Fruit fly (Drosophila melanogaster): ENCODE results near the gene mesh.

The mesh gene

DNA sequence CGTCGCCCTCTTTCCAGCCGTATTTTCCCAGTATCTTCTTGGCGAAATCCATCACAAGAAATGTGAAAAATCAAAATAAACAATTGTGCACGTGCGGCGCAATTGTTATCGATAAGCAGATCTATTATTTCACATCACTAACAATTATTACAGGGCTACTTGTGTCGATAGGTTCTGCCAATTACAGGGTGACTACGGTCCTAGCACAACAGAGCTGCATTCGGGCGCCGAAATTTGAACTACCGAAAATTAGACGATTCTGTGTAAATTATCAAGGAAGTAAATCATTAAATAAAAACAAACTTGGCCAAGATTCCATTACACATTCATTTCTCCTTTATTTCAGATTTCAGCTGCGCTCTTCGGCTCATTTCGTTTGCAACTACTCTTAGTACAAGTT, 20.3 kb upstream of the mesh start, which contains the start of gene CG15561 (continued):
- TF ChIP-seq Oli (tag; optimal IDR thresholded peaks at IDR 0.05) (no peak), D (optimal IDR thresholded peaks at IDR 0.05) (no peak), D (GFP tag; optimal IDR thresholded peaks at IDR 0.05) (no peak), br (optimal IDR thresholded peaks at IDR 0.05) (no peak), vvl (GFP tag; IDR thresholded peaks at IDR 0.05) (no peak), CG32532 (GFP tag; IDR thresholded peaks at IDR 0.05) (no peak), CG9797 (GFP tag; optimal IDR thresholded peaks at IDR 0.05) (peak; percentile 50), Rfx (GFP tag; IDR thresholded peaks at IDR 0.05) (no peak), tx (GFP tag; optimal IDR thresholded peaks at IDR 0.05) (peak; percentile 20), CG2712 (tag; optimal IDR thresholded peaks at IDR 0.05) (peak; percentile 58), gce (GFP tag; IDR thresholded peaks at IDR 0.05) (no peak), lov (optimal IDR thresholded peaks at IDR 0.05) (no peak), lov (GFP tag; IDR thresholded peaks at IDR 0.05) (no peak), CG1529 (GFP tag; optimal IDR thresholded peaks at IDR 0.05) (peak; percentile 34), repo (GFP tag; optimal IDR thresholded peaks at IDR 0.05) (no peak), run (tag; optimal IDR thresholded peaks at IDR 0.05) (no peak), Meics (GFP tag; optimal IDR thresholded peaks at IDR 0.05) (peak; percentile 47), CG4404 (GFP tag; IDR thresholded peaks at IDR 0.05) (no peak), Sry-δ (GFP tag; optimal IDR thresholded peaks at IDR 0.05) (peak; percentile 96), usp (GFP tag; optimal IDR thresholded peaks at IDR 0.05) (no peak), Dp (GFP tag; optimal IDR thresholded peaks at IDR 0.05) (peak; percentile 98), Dll (GFP tag; IDR thresholded peaks at IDR 0.05; ENCODE audit: partially characterized antibody) (no peak), crp (GFP tag; optimal IDR thresholded peaks at IDR 0.05) (peak in 1 of 2 experiments; percentile 2), Atf3 (GFP tag; optimal IDR thresholded peaks at IDR 0.05) (no peak), bsh (GFP tag; optimal IDR thresholded peaks at IDR 0.05) (no peak), Spps (tag; optimal IDR thresholded peaks at IDR 0.05) (peak; percentile 15), vfl (GFP tag; optimal IDR thresholded peaks at IDR 0.05) (peak; percentile 48), CG15601 (tag; optimal IDR thresholded peaks at IDR 0.05) (no peak), Adf1 (GFP tag; IDR thresholded peaks at IDR 0.05) (no peak), fd102C (GFP tag; optimal IDR thresholded peaks at IDR 0.05) (peak; percentile 13), peb (GFP tag; IDR thresholded peaks at IDR 0.05) (no peak), Chrac-16 (GFP tag; optimal IDR thresholded peaks at IDR 0.05) (no peak), Gug (GFP tag; IDR thresholded peaks at IDR 0.05) (no peak), CG14050 (GFP tag; IDR thresholded peaks at IDR 0.05) (no peak), Vsx1 (GFP tag; optimal IDR thresholded peaks at IDR 0.05) (no peak), CG8944 (GFP tag; optimal IDR thresholded peaks at IDR 0.05) (peak; percentile 0), Ada2b (GFP tag; IDR thresholded peaks at IDR 0.05) (no peak), kay (GFP tag; optimal IDR thresholded peaks at IDR 0.05) (no peak), CG7271 (tag; optimal IDR thresholded peaks at IDR 0.05) (peak; percentile 39), crol (GFP tag; IDR thresholded peaks at IDR 0.05) (no peak), Ptx1 (GFP tag; IDR thresholded peaks at IDR 0.05) (no peak), CG11723 (GFP tag; optimal IDR thresholded peaks at IDR 0.05) (no peak), CG4730 (GFP tag; IDR thresholded peaks at IDR 0.05) (no peak), tna (GFP tag; IDR thresholded peaks at IDR 0.05; ENCODE audit: partially characterized antibody) (no peak), Mes4 (GFP tag; optimal IDR thresholded peaks at IDR 0.05) (peak; percentile 47), CrebB (tag; optimal IDR thresholded peaks at IDR 0.05) (peak; percentile 64), Xbp1 (GFP tag; optimal IDR thresholded peaks at IDR 0.05) (peak; percentile 30), CG3163 (GFP tag; optimal IDR thresholded peaks at IDR 0.05) (peak; percentile 6), ab (GFP tag; optimal IDR thresholded peaks at IDR 0.05) (no peak), sim (GFP tag; IDR thresholded peaks at IDR 0.05) (no peak), psq (GFP tag; optimal IDR thresholded peaks at IDR 0.05) (no peak), CG16779 (GFP tag; IDR thresholded peaks at IDR 0.05) (no peak), fu2 (GFP tag; optimal IDR thresholded peaks at IDR 0.05) (no peak), stwl (tag; optimal IDR thresholded peaks at IDR 0.05) (peak; percentile 81)
